Fruit fly (Drosophila melanogaster) whole organism, prepupa: ENCODE measurements around the gene CG11811.

Experiments
- CG32006 ChIP-seq: fragments of 200-800 bp; sonication (Bioruptor generic); optimal IDR thresholded peaks from 3 replicates; lab custom pipeline; 2017; ENCODE audit warnings: missing biosample characterization, mild to moderate bottlenecking, missing genetic modification characterization
- CG6163 ChIP-seq: fragments of 200-800 bp; sonication (Bioruptor generic); IDR thresholded peaks from 3 replicates; pipeline ENCODE4 v1.3.6; 2022; ENCODE audit warnings: missing biosample characterization, missing genetic modification characterization
- Gug ChIP-seq: fragments of 200-800 bp; sonication (Bioruptor generic); IDR thresholded peaks from 2 replicates; pipeline ENCODE4 v1.3.6; 2022; ENCODE audit warnings: missing biosample characterization, missing genetic modification characterization
- Met ChIP-seq: fragments of 200-800 bp; sonication (Bioruptor generic); optimal IDR thresholded peaks from 3 replicates; lab custom pipeline; 2016; ENCODE audit warnings: missing biosample characterization, missing genetic modification characterization
- lz ChIP-seq: fragments of 200-800 bp; sonication (Bioruptor generic); optimal IDR thresholded peaks from 3 replicates; lab custom pipeline; 2016; ENCODE audit warnings: missing biosample characterization, missing genetic modification characterization
- net ChIP-seq: fragments of 200-800 bp; sonication (Bioruptor generic); optimal IDR thresholded peaks from 3 replicates; lab custom pipeline; 2016; ENCODE audit warnings: missing biosample characterization, missing genetic modification characterization
- salr ChIP-seq, 2 experiments: fragments of 200-800 bp; sonication (Bioruptor generic); optimal IDR thresholded peaks; 3 replicates each; lab custom pipeline; 2016 to 2018; ENCODE audit warnings: missing biosample characterization in 2 of 2, missing genetic modification characterization in 2 of 2, mild to moderate bottlenecking in 1 of 2
- topi ChIP-seq: fragments of 200-800 bp; sonication (Bioruptor generic); optimal IDR thresholded peaks from 3 replicates; lab custom pipeline; 2016; ENCODE audit warnings: missing biosample characterization, missing genetic modification characterization
- vri ChIP-seq: fragments of 200-800 bp; sonication (Bioruptor generic); optimal IDR thresholded peaks from 3 replicates; lab custom pipeline; 2016; ENCODE audit warnings: missing biosample characterization, mild to moderate bottlenecking, missing genetic modification characterization

dm6 chr3L:10719771-10720170 lies 28.9 kb downstream of the CG11811 start:
- no peak for TF ChIP-seq lz (GFP tag; lab: Kevin White, UChicago)
- no peak for TF ChIP-seq Gug (GFP tag; lab: Robert Waterston, UW)
- no peak for TF ChIP-seq CG6163 (GFP tag; lab: Robert Waterston, UW)
- TF ChIP-seq CG32006 (GFP tag; lab: Kevin White, UChicago), result no peak
- TF ChIP-seq net (GFP tag; lab: Kevin White, UChicago), result no peak
- TF ChIP-seq Met (GFP tag; lab: Kevin White, UChicago), result no peak
- no peak for TF ChIP-seq salr (GFP tag; optimal IDR thresholded peaks at IDR 0.05; lab: Kevin White, UChicago)
- TF ChIP-seq vri (GFP tag; lab: Kevin White, UChicago), result no peak
- no peak for TF ChIP-seq topi (GFP tag; lab: Kevin White, UChicago)
